Fruit fly (Drosophila melanogaster) whole organism, embryonic: ENCODE measurements around the gene CG1463.
A peak's percentile ranks its signal among the peaks of the same experiment; 100 is the strongest.

Experiments
- Aef1 ChIP-seq: fragments of 200-800 bp; sonication (Bioruptor generic); IDR thresholded peaks from 3 replicates; pipeline ENCODE4 v1.3.6; 2022; ENCODE audit warnings: missing biosample characterization, missing genetic modification characterization
- B-H1 ChIP-seq: fragments of 200-800 bp; sonication (Bioruptor generic); IDR thresholded peaks from 3 replicates; pipeline ENCODE4 v1.3.6; 2022; ENCODE audit warnings: missing biosample characterization, missing genetic modification characterization
- B-H2 ChIP-seq: fragments of 200-800 bp; sonication (Bioruptor generic); optimal IDR thresholded peaks from 2 replicates; lab custom pipeline; 2018; ENCODE audit warnings: missing biosample characterization, mild to moderate bottlenecking, missing genetic modification characterization
- Bteb2 ChIP-seq: fragments of 200-800 bp; sonication (Bioruptor generic); optimal IDR thresholded peaks from 2 replicates; lab custom pipeline; 2016; ENCODE audit warnings: missing biosample characterization, missing genetic modification characterization
- CG10431 ChIP-seq: fragments of 200-800 bp; sonication (Bioruptor generic); optimal IDR thresholded peaks from 3 replicates; lab custom pipeline; 2018; ENCODE audit warnings: missing biosample characterization, mild to moderate bottlenecking, missing genetic modification characterization
- CG10959 ChIP-seq: fragments of 200-800 bp; sonication (Bioruptor generic); IDR thresholded peaks from 2 replicates; pipeline ENCODE4 v1.3.6; 2022; ENCODE audit warnings: missing biosample characterization, missing genetic modification characterization
- CG11247 ChIP-seq: fragments of 200-800 bp; sonication (Bioruptor generic); IDR thresholded peaks from 2 replicates; pipeline ENCODE4 v1.3.6; 2022; ENCODE audit warnings: missing biosample characterization, missing genetic modification characterization
- CG11456 ChIP-seq: fragments of 200-800 bp; sonication (Bioruptor generic); IDR thresholded peaks from 3 replicates; pipeline ENCODE4 v1.3.6; 2022; ENCODE audit warnings: missing biosample characterization, missing genetic modification characterization
- CG13296 ChIP-seq: fragments of 200-800 bp; sonication (Bioruptor generic); optimal IDR thresholded peaks from 3 replicates; lab custom pipeline; 2018; ENCODE audit warnings: missing biosample characterization, mild to moderate bottlenecking, missing genetic modification characterization
- CG13775 ChIP-seq: fragments of 200-800 bp; sonication (Bioruptor generic); optimal IDR thresholded peaks from 3 replicates; lab custom pipeline; 2017; ENCODE audit warnings: missing biosample characterization, mild to moderate bottlenecking, missing genetic modification characterization
- CG15601 ChIP-seq: fragments of 200-800 bp; sonication (Bioruptor generic); optimal IDR thresholded peaks from 3 replicates; lab custom pipeline; 2019; ENCODE audit warnings: missing biosample characterization, mild to moderate bottlenecking, missing genetic modification characterization, moderate library complexity
- CG1603 ChIP-seq: fragments of 200-800 bp; sonication (Bioruptor generic); optimal IDR thresholded peaks from 2 replicates; lab custom pipeline; 2019; ENCODE audit warnings: missing biosample characterization, mild to moderate bottlenecking, missing genetic modification characterization, moderate library complexity
- CG16863 ChIP-seq: fragments of 200-800 bp; sonication (Bioruptor generic); optimal IDR thresholded peaks from 3 replicates; lab custom pipeline; 2016; ENCODE audit warnings: missing biosample characterization, missing genetic modification characterization
- CG17328 ChIP-seq: fragments of 200-800 bp; sonication (Bioruptor generic); IDR thresholded peaks from 2 replicates; pipeline ENCODE4 v1.3.6; 2022; ENCODE audit warnings: missing biosample characterization, missing genetic modification characterization
- CG31365 ChIP-seq: fragments of 200-800 bp; sonication (Bioruptor generic); optimal IDR thresholded peaks from 2 replicates; lab custom pipeline; 2018; ENCODE audit warnings: missing biosample characterization, mild to moderate bottlenecking, missing genetic modification characterization
- CG31441 ChIP-seq: fragments of 200-800 bp; sonication (Bioruptor generic); IDR thresholded peaks from 2 replicates; pipeline ENCODE4 v1.3.6; 2022; ENCODE audit warnings: missing biosample characterization, missing genetic modification characterization
- CG34376 ChIP-seq: fragments of 200-800 bp; sonication (Bioruptor generic); optimal IDR thresholded peaks from 2 replicates; lab custom pipeline; 2018; ENCODE audit warnings: missing biosample characterization, mild to moderate bottlenecking, missing genetic modification characterization
- CG5245 ChIP-seq: fragments of 200-800 bp; sonication (Bioruptor generic); optimal IDR thresholded peaks from 3 replicates; lab custom pipeline; 2016; ENCODE audit warnings: missing biosample characterization, missing genetic modification characterization
- CG7839 ChIP-seq: fragments of 200-800 bp; sonication (Bioruptor generic); optimal IDR thresholded peaks from 3 replicates; lab custom pipeline; 2018; ENCODE audit warnings: missing biosample characterization, mild to moderate bottlenecking, missing genetic modification characterization, moderate library complexity
- CG8765 ChIP-seq: fragments of 200-800 bp; sonication (Bioruptor generic); IDR thresholded peaks from 2 replicates; pipeline ENCODE4 v1.3.6; 2022; ENCODE audit warnings: missing biosample characterization, missing genetic modification characterization
- CG9215 ChIP-seq: fragments of 200-800 bp; sonication (Bioruptor generic); IDR thresholded peaks from 2 replicates; pipeline ENCODE4 v1.3.6; 2022; ENCODE audit warnings: missing biosample characterization, missing genetic modification characterization
- CHES-1-like ChIP-seq: fragments of 200-800 bp; sonication (Bioruptor generic); optimal IDR thresholded peaks from 2 replicates; lab custom pipeline; 2016; ENCODE audit warnings: missing biosample characterization, missing genetic modification characterization
- CkIIα-i1 ChIP-seq: fragments of 200-800 bp; sonication (Bioruptor generic); IDR thresholded peaks from 2 replicates; pipeline ENCODE4 v1.3.6; 2022; ENCODE audit warnings: missing biosample characterization, missing genetic modification characterization
- Dbx ChIP-seq: fragments of 200-800 bp; sonication (Bioruptor generic); IDR thresholded peaks from 3 replicates; pipeline ENCODE4 v1.3.6; 2022; ENCODE audit warnings: missing biosample characterization, missing genetic modification characterization
- Fer2 ChIP-seq: fragments of 200-800 bp; sonication (Bioruptor generic); optimal IDR thresholded peaks from 2 replicates; lab custom pipeline; 2018; ENCODE audit warnings: missing biosample characterization, mild to moderate bottlenecking, missing genetic modification characterization, moderate library complexity
- H2.0 ChIP-seq: fragments of 200-800 bp; sonication (Bioruptor generic); IDR thresholded peaks from 2 replicates; pipeline ENCODE4 v1.3.6; 2022; ENCODE audit warnings: missing biosample characterization, missing genetic modification characterization
- NK7.1 ChIP-seq: fragments of 200-800 bp; sonication (Bioruptor generic); optimal IDR thresholded peaks from 3 replicates; lab custom pipeline; 2016; ENCODE audit warnings: missing biosample characterization, missing genetic modification characterization
- Rfx ChIP-seq: fragments of 200-800 bp; sonication (Bioruptor generic); IDR thresholded peaks from 2 replicates; pipeline ENCODE4 v1.3.6; 2022; ENCODE audit warnings: missing biosample characterization, missing genetic modification characterization
- TFAM ChIP-seq: fragments of 200-800 bp; sonication (Bioruptor generic); optimal IDR thresholded peaks from 2 replicates; lab custom pipeline; 2017; ENCODE audit warnings: missing biosample characterization, missing genetic modification characterization, inconsistent platforms
- Trl ChIP-seq, 3 experiments: fragments of >200 bp in 2 of 3; fragments of 200-800 bp in 1 of 3; sonication (Bioruptor generic) in 1 of 3; optimal IDR thresholded peaks; 2 replicates in 1 of 3; 3 replicates in 2 of 3; lab custom pipeline; 2016 to 2017; ENCODE audit warnings: missing biosample characterization in 1 of 3, missing genetic modification characterization in 1 of 3
- ase ChIP-seq: fragments of 200-800 bp; sonication (Bioruptor generic); IDR thresholded peaks from 3 replicates; pipeline ENCODE4 v1.3.6; 2022; ENCODE audit warnings: missing biosample characterization, missing genetic modification characterization
- bab2 ChIP-seq: fragments of 200-800 bp; sonication (Bioruptor generic); optimal IDR thresholded peaks from 2 replicates; lab custom pipeline; 2016; ENCODE audit warnings: missing biosample characterization, missing genetic modification characterization
- bowl ChIP-seq: fragments of 200-800 bp; sonication (Bioruptor generic); IDR thresholded peaks from 2 replicates; pipeline ENCODE4 v1.3.6; 2022; ENCODE audit warnings: missing biosample characterization, missing genetic modification characterization
- ci ChIP-seq: fragments of 200-800 bp; sonication (Bioruptor generic); IDR thresholded peaks from 3 replicates; pipeline ENCODE4 v1.3.6; 2022; ENCODE audit warnings: missing biosample characterization, missing genetic modification characterization
- dati ChIP-seq: fragments of 200-800 bp; sonication (Bioruptor generic); IDR thresholded peaks from 2 replicates; pipeline ENCODE4 v1.3.6; 2022; ENCODE audit warnings: missing biosample characterization, missing genetic modification characterization
- exex ChIP-seq: fragments of 200-800 bp; sonication (Bioruptor generic); optimal IDR thresholded peaks from 4 replicates; lab custom pipeline; 2018; ENCODE audit warnings: missing biosample characterization, mild to moderate bottlenecking, missing genetic modification characterization, moderate library complexity
- fd64A ChIP-seq: fragments of 200-800 bp; sonication (Bioruptor generic); optimal IDR thresholded peaks from 3 replicates; lab custom pipeline; 2018; ENCODE audit warnings: missing biosample characterization, mild to moderate bottlenecking, missing genetic modification characterization
- hkb ChIP-seq, 2 experiments: fragments of 200-800 bp in 1 of 2; fragments of >200 bp in 1 of 2; sonication (Bioruptor generic) in 1 of 2; IDR thresholded peaks in 1 of 2; optimal IDR thresholded peaks in 1 of 2; 2 replicates each; pipeline versions ENCODE4 v1.3.6 to Lab custom; 2017 to 2022; ENCODE audit warnings: missing biosample characterization in 1 of 2, missing genetic modification characterization in 1 of 2
- inv ChIP-seq: fragments of 200-800 bp; sonication (Bioruptor generic); IDR thresholded peaks from 2 replicates; pipeline ENCODE4 v1.3.6; 2022; ENCODE audit warnings: missing biosample characterization, missing genetic modification characterization; ENCODE audit not compliant: partially characterized antibody
- lilli ChIP-seq: fragments of 200-800 bp; sonication (Bioruptor generic); optimal IDR thresholded peaks from 3 replicates; lab custom pipeline; 2016; ENCODE audit warnings: missing biosample characterization, missing genetic modification characterization
- nau ChIP-seq: fragments of 200-800 bp; sonication (Bioruptor generic); optimal IDR thresholded peaks from 3 replicates; lab custom pipeline; 2017; ENCODE audit warnings: missing biosample characterization, mild to moderate bottlenecking, missing genetic modification characterization, missing genetic modification reagents
- oc ChIP-seq: fragments of 200-800 bp; sonication (Bioruptor generic); optimal IDR thresholded peaks from 2 replicates; lab custom pipeline; 2018; ENCODE audit warnings: missing biosample characterization, mild to moderate bottlenecking, missing genetic modification characterization, moderate library complexity
- pum ChIP-seq: fragments of 200-800 bp; sonication (Bioruptor generic); optimal IDR thresholded peaks from 2 replicates; lab custom pipeline; 2016; ENCODE audit warnings: missing biosample characterization, missing genetic modification characterization
- sens-2 ChIP-seq: fragments of 200-800 bp; sonication (Bioruptor generic); IDR thresholded peaks from 2 replicates; pipeline ENCODE4 v1.3.6; 2022; ENCODE audit warnings: missing biosample characterization, missing genetic modification characterization
- sisA ChIP-seq: fragments of 200-800 bp; sonication (Bioruptor generic); IDR thresholded peaks from 2 replicates; pipeline ENCODE4 v1.3.6; 2022; ENCODE audit warnings: missing biosample characterization, missing genetic modification characterization
- sug ChIP-seq: fragments of 200-800 bp; optimal IDR thresholded peaks from 2 replicates; lab custom pipeline; 2019; ENCODE audit warnings: missing biosample characterization, mild to moderate bottlenecking, missing genetic modification characterization, moderate library complexity
- trh ChIP-seq: fragments of 200-800 bp; sonication (Bioruptor generic); optimal IDR thresholded peaks from 2 replicates; lab custom pipeline; 2016; ENCODE audit warnings: missing biosample characterization, missing genetic modification characterization
- vnd ChIP-seq: fragments of 200-800 bp; sonication (Bioruptor generic); IDR thresholded peaks from 3 replicates; pipeline ENCODE4 v1.3.6; 2022; ENCODE audit warnings: missing biosample characterization, missing genetic modification characterization; ENCODE audit not compliant: partially characterized antibody

The CG1463 gene

dm6 chrX:12582984-12583869, 28.2 kb downstream of the CG1463 start, which contains the start of gene Pits (continued):
- TF ChIP-seq bab2: peak; percentile 13
- TF ChIP-seq CG13775 (GFP tag; lab: Kevin White, UChicago): peak; percentile 34
- no peak for TF ChIP-seq H2.0 (GFP tag; lab: Robert Waterston, UW)
- TF ChIP-seq CG11247 (GFP tag; lab: Robert Waterston, UW): no peak
- no peak; the same call in 2 of the 3 replicates for TF ChIP-seq Aef1 (GFP tag; lab: Robert Waterston, UW)
- TF ChIP-seq TFAM: no peak
- no peak for TF ChIP-seq CG5245 (GFP tag; lab: Kevin White, UChicago)
- no peak for TF ChIP-seq vnd
- 0 out of 2 replicates have a peak, but pooled peaks have one; percentile 7 for TF ChIP-seq CG31441
- peak; percentile 67; the same call in 2 of the 3 replicates for TF ChIP-seq CG11456 (GFP tag; lab: Robert Waterston, UW)
- TF ChIP-seq pum: no peak
- no peak for TF ChIP-seq CG16863
- peak; percentile 25; the same call in 1 of the 2 replicates for TF ChIP-seq inv (GFP tag; lab: Robert Waterston, UW)
- TF ChIP-seq ase: no peak
- no peak for TF ChIP-seq B-H1 (GFP tag; lab: Robert Waterston, UW)
- no peak for TF ChIP-seq CG8765 (GFP tag; lab: Robert Waterston, UW)
- TF ChIP-seq CG9215 (GFP tag; lab: Robert Waterston, UW): peak; percentile 58; the same call in 1 of the 2 replicates
- peak; percentile 47 for TF ChIP-seq CG7839 (tag; lab: Kevin White, UChicago)
- peak; percentile 45 for TF ChIP-seq NK7.1 (GFP tag; lab: Kevin White, UChicago)
- TF ChIP-seq Dbx (GFP tag; lab: Robert Waterston, UW): peak; percentile 38
- no peak for TF ChIP-seq bowl (GFP tag; lab: Robert Waterston, UW)
- TF ChIP-seq Fer2: no peak
- TF ChIP-seq Bteb2 (GFP tag; lab: Kevin White, UChicago): no peak
- peak in 1 of 2 experiments; percentile 42 for TF ChIP-seq Trl (optimal IDR thresholded peaks at IDR 0.05; lab: Kevin White, UChicago)
- peak; percentile 59 for TF ChIP-seq Trl (GFP tag; optimal IDR thresholded peaks at IDR 0.05; lab: Kevin White, UChicago)
- TF ChIP-seq CG31365 (tag; lab: Kevin White, UChicago): peak; percentile 31
- no peak for TF ChIP-seq CkIIα-i1 (GFP tag; lab: Robert Waterston, UW)
- TF ChIP-seq trh: no peak
- TF ChIP-seq CG10959: no peak
- TF ChIP-seq sug: peak; percentile 65
- TF ChIP-seq exex (tag; lab: Kevin White, UChicago): peak; percentile 31
- peak; percentile 27; the same call in 1 of the 2 replicates for TF ChIP-seq sisA (GFP tag; lab: Robert Waterston, UW)
- peak; percentile 48 for TF ChIP-seq fd64A
- TF ChIP-seq CG15601 (tag; lab: Kevin White, UChicago): peak; percentile 65
- peak; percentile 78 for TF ChIP-seq CG1603 (tag; lab: Kevin White, UChicago)
- TF ChIP-seq sens-2 (GFP tag; lab: Robert Waterston, UW): no peak
- peak; percentile 82; the same call in 2 of the 3 replicates for TF ChIP-seq ci (GFP tag; lab: Robert Waterston, UW)
- TF ChIP-seq Rfx (GFP tag; lab: Robert Waterston, UW): peak; percentile 51
- peak; percentile 50 for TF ChIP-seq nau
- peak; percentile 78 for TF ChIP-seq CHES-1-like
- TF ChIP-seq hkb (optimal IDR thresholded peaks at IDR 0.05; lab: Kevin White, UChicago): no peak
- peak; percentile 46 for TF ChIP-seq hkb (GFP tag; IDR thresholded peaks at IDR 0.05; lab: Robert Waterston, UW)
- no peak for TF ChIP-seq CG17328 (GFP tag; lab: Robert Waterston, UW)
- TF ChIP-seq dati (GFP tag; lab: Robert Waterston, UW): no peak
- peak; percentile 50 for TF ChIP-seq B-H2 (GFP tag; lab: Kevin White, UChicago)
- peak; percentile 84 for TF ChIP-seq CG34376 (GFP tag; lab: Kevin White, UChicago)
- TF ChIP-seq CG13296 (GFP tag; lab: Kevin White, UChicago): peak; percentile 55
- TF ChIP-seq oc: no peak
- peak; percentile 97 for TF ChIP-seq CG10431 (GFP tag; lab: Kevin White, UChicago)
- TF ChIP-seq lilli (GFP tag; lab: Kevin White, UChicago): peak; percentile 30
